Worm (Caenorhabditis elegans) whole organism, L4 larva: ENCODE measurements around the gene Y25C1A.8.

Experiments
- aha-1 ChIP-seq: fragments of 150-350 bp; peaks from one replicate; lab custom pipeline; 2014; ENCODE audit warnings: missing biosample characterization, missing genetic modification characterization
- ama-1 ChIP-seq: fragments of 150-350 bp; optimal IDR thresholded peaks from 2 replicates; lab custom pipeline; 2014; ENCODE audit warnings: inconsistent platforms, mixed read lengths
- ceh-20 ChIP-seq: fragments of 200-800 bp; sonication (Bioruptor generic); IDR thresholded peaks from 2 replicates; pipeline ENCODE4 v1.3.6; 2022; ENCODE audit warnings: missing genetic modification reagents, missing genetic modification characterization, missing compliant biosample characterization
- dmd-6 ChIP-seq: fragments of 200-800 bp; sonication (Bioruptor generic); IDR thresholded peaks from 2 replicates; pipeline ENCODE4 v1.3.6; 2022; ENCODE audit warnings: missing genetic modification reagents, missing genetic modification characterization, missing compliant biosample characterization
- dmd-8 ChIP-seq: fragments of 200-800 bp; sonication (Bioruptor generic); IDR thresholded peaks from 2 replicates; pipeline ENCODE4 v1.3.6; 2022; ENCODE audit warnings: missing genetic modification characterization, missing compliant biosample characterization
- jun-1 ChIP-seq: fragments of 150-350 bp; optimal IDR thresholded peaks from 2 replicates; lab custom pipeline; 2014; ENCODE audit warnings: missing biosample characterization, missing genetic modification reagents, missing genetic modification characterization
- lsy-2 ChIP-seq, 2 experiments: fragments of 150-350 bp in 1 of 2; sonication (generic microtip) in 1 of 2; optimal IDR thresholded peaks; 2 replicates each; lab custom pipeline; 2014 to 2017; ENCODE audit warnings: missing biosample characterization in 2 of 2, missing genetic modification characterization in 2 of 2
- mdl-1 ChIP-seq, 2 experiments: fragments of 150-350 bp in 1 of 2; sonication (generic microtip) in 1 of 2; optimal IDR thresholded peaks; 2 replicates each; lab custom pipeline; 2014 to 2017; ENCODE audit warnings: missing biosample characterization in 2 of 2, missing genetic modification characterization in 2 of 2
- mdt-29 ChIP-seq: fragments of 200-800 bp; sonication (Bioruptor generic); IDR thresholded peaks from 2 replicates; pipeline ENCODE4 v1.3.6; 2022; ENCODE audit warnings: missing genetic modification reagents, missing genetic modification characterization, missing compliant biosample characterization
- nhr-28 ChIP-seq: fragments of 150-350 bp; optimal IDR thresholded peaks from 2 replicates; lab custom pipeline; 2014; ENCODE audit warnings: missing biosample characterization, missing genetic modification characterization
- php-3 ChIP-seq: fragments of 200-800 bp; sonication (Bioruptor generic); IDR thresholded peaks from 2 replicates; pipeline ENCODE4 v1.3.6; 2022; ENCODE audit warnings: missing genetic modification reagents, missing genetic modification characterization, missing compliant biosample characterization
- rbr-2 ChIP-seq: sonication (generic microtip); optimal IDR thresholded peaks from 2 replicates; lab custom pipeline; 2016; ENCODE audit warnings: missing genotype, missing genetic modification characterization, missing compliant biosample characterization
- skn-1 ChIP-seq: fragments of 150-350 bp; optimal IDR thresholded peaks from 2 replicates; lab custom pipeline; 2014; ENCODE audit warnings: missing biosample characterization, missing genetic modification characterization
- tra-1 ChIP-seq: fragments of 200-800 bp; sonication (Bioruptor generic); IDR thresholded peaks from 2 replicates; pipeline ENCODE4 v1.3.6; 2022; ENCODE audit warnings: missing genetic modification reagents, missing genetic modification characterization, missing compliant biosample characterization
- zfp-3 ChIP-seq: fragments of 200-800 bp; sonication (Bioruptor generic); conservative IDR thresholded peaks from 2 replicates; pipeline ENCODE4 v1.3.6; 2022; ENCODE audit warnings: missing genetic modification reagents, missing genetic modification characterization, missing compliant biosample characterization
- ztf-11 ChIP-seq: fragments of 150-350 bp; optimal IDR thresholded peaks from 2 replicates; lab custom pipeline; 2014; ENCODE audit warnings: missing biosample characterization, missing genetic modification characterization

The Y25C1A.8 gene

DNA sequence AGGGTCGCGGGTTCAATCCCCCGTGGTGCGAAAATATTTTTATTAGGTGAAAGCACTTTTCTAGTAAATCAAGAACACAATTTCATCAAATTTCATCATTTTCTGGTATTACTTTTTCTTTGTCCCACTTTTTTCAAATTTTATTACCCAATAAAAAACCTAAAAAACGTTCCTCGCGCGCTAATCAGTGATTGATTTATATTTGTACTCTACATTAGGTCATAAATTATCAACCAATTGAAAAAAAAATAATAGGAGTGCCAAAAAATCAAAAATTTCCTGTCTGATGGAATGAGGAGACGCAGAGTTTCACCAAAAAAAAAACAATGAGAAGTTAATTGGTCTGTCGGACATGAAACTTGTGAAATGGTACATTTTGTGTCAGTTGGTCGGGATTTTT lies 52.1 kb downstream of the Y25C1A.8 start:
- no peak for TF ChIP-seq zfp-3
- TF ChIP-seq dmd-8 (GFP tag; lab: Robert Waterston, UW), result no peak
- TF ChIP-seq mdl-1 (tag; optimal IDR thresholded peaks at IDR 0.05; lab: Kevin White, UChicago), result no peak
- 0 out of 2 replicates have a peak, but pooled peaks have one; percentile 8 for TF ChIP-seq dmd-6 (GFP tag; lab: Robert Waterston, UW)
- TF ChIP-seq skn-1 (tag; lab: Kevin White, UChicago), result no peak
- peak; percentile 83 for TF ChIP-seq php-3 (GFP tag; lab: Robert Waterston, UW)
- no peak for TF ChIP-seq ama-1 (lab: Kevin White, UChicago)
- TF ChIP-seq mdt-29 (GFP tag; lab: Robert Waterston, UW), result no peak
- no peak for TF ChIP-seq lsy-2 (tag; optimal IDR thresholded peaks at IDR 0.05; lab: Kevin White, UChicago)
- peak; percentile 86 for TF ChIP-seq ceh-20 (GFP tag; lab: Robert Waterston, UW)
- TF ChIP-seq nhr-28 (tag; lab: Kevin White, UChicago), result peak; percentile 18
- no peak for TF ChIP-seq rbr-2
- 0 out of 2 replicates have a peak, but pooled peaks have one; percentile 14 for TF ChIP-seq tra-1 (GFP tag; lab: Robert Waterston, UW)
- no peak for TF ChIP-seq ztf-11 (tag; lab: Kevin White, UChicago)
- TF ChIP-seq jun-1 (tag; lab: Kevin White, UChicago), result no peak

ce11 chrII:3023381-3023935 lies 53.3 kb downstream of the Y25C1A.8 start, which contains the start of gene clec-2:
Gene clec-2 (minus strand): TSS chrII:3023431.
- TF ChIP-seq aha-1 (peak; percentile 7), ceh-20 (GFP tag; lab: Robert Waterston, UW) (no peak)
